Worm (Caenorhabditis elegans) whole organism, midembryonic: Measurements from ENCODE around the gene fbxb-74.

ENCODE experiments used
- T22C8.4 ChIP-seq: fragments of 200-800 bp; sonication (Bioruptor generic); IDR thresholded peaks from 2 replicates; pipeline ENCODE4 v1.3.6; 2022; ENCODE audit warnings: missing genetic modification characterization, missing compliant biosample characterization
- cog-1 ChIP-seq: sonication (generic microtip); optimal IDR thresholded peaks from 2 replicates; lab custom pipeline; 2016; ENCODE audit warnings: missing genetic modification characterization, missing compliant biosample characterization
- flt-1 ChIP-seq: fragments of 200-800 bp; sonication (Bioruptor generic); IDR thresholded peaks from 2 replicates; pipeline ENCODE4 v1.3.6; 2022; ENCODE audit warnings: missing genetic modification characterization, missing compliant biosample characterization
- klf-2 ChIP-seq: fragments of 200-800 bp; sonication (Bioruptor generic); conservative IDR thresholded peaks from 2 replicates; pipeline ENCODE4 v1.3.6; 2022; ENCODE audit warnings: missing genetic modification reagents, missing genetic modification characterization, missing compliant biosample characterization
- med-1 ChIP-seq: sonication (generic microtip); optimal IDR thresholded peaks from 2 replicates; lab custom pipeline; 2017; ENCODE audit warnings: missing genetic modification characterization, mild to moderate bottlenecking, missing compliant biosample characterization, antibody characterized with exemption, missing genetic modification reagents; ENCODE audit not compliant: insufficient read depth
- ref-1 ChIP-seq: fragments of 200-800 bp; sonication (Bioruptor generic); conservative IDR thresholded peaks from 2 replicates; pipeline ENCODE4 v1.3.6; 2022; ENCODE audit warnings: missing genetic modification reagents, missing genetic modification characterization, missing compliant biosample characterization
- tab-1 ChIP-seq: fragments of 200-800 bp; sonication (Bioruptor generic); IDR thresholded peaks from 2 replicates; pipeline ENCODE4 v1.3.6; 2022; ENCODE audit warnings: missing genetic modification characterization, missing compliant biosample characterization
- ztf-23 ChIP-seq: fragments of 200-800 bp; sonication (Bioruptor generic); IDR thresholded peaks from 2 replicates; pipeline ENCODE4 v1.3.6; 2022; ENCODE audit warnings: missing genetic modification reagents, missing genetic modification characterization, missing compliant biosample characterization
- ztf-29 ChIP-seq: fragments of 200-800 bp; sonication (Bioruptor generic); IDR thresholded peaks from 2 replicates; pipeline ENCODE4 v1.3.6; 2022; ENCODE audit warnings: missing genetic modification reagents, missing genetic modification characterization, missing compliant biosample characterization

DNA sequence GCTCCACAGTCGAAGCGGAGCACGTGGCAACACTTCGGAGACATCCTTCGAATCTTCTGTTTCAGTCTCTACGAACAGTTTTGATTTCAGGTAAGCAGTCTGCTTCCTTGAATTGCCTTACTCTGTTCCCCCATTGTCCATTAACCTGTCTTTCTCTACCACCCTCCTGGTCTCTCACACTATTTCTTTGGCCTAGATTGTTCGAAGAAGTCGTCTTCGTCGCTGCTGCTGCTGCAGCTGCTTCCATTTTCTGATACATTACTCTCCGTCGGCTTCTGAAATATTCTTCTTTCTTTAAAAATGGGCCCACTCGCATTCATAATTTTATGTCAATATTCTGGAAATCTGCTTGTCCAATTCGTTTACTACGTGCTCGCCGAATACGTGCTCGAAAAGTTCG, 12.5 kb upstream of the fbxb-74 start, which contains the start of gene R08C7.1:
- TF ChIP-seq med-1 (GFP tag; lab: Kevin White, UChicago) (no peak), ref-1 (GFP tag; lab: Robert Waterston, UW) (no peak), tab-1 (no peak), flt-1 (GFP tag; lab: Robert Waterston, UW) (no peak), ztf-29 (GFP tag; lab: Robert Waterston, UW) (no peak), cog-1 (tag; lab: Kevin White, UChicago) (no peak), ztf-23 (GFP tag; lab: Robert Waterston, UW) (no peak), T22C8.4 (GFP tag; lab: Robert Waterston, UW) (no peak), klf-2 (GFP tag; lab: Robert Waterston, UW) (no peak)
